Worm (Caenorhabditis elegans) whole organism, L4 larva: ENCODE measurements around the gene sav-1.

Source experiments
- ZK546.5 ChIP-seq, 2 experiments: sonication (generic microtip); optimal IDR thresholded peaks; 2 replicates each; lab custom pipeline; 2017; ENCODE audit warnings: missing biosample characterization in 2 of 2, missing genetic modification characterization in 2 of 2
- daf-12 ChIP-seq: fragments of 150-350 bp; optimal IDR thresholded peaks from 2 replicates; lab custom pipeline; 2014; ENCODE audit warnings: missing biosample characterization, missing genetic modification reagents, missing genetic modification characterization
- lin-29 ChIP-seq: fragments of 200-800 bp; sonication (Bioruptor generic); IDR thresholded peaks from 2 replicates; pipeline ENCODE4 v1.3.6; 2022; ENCODE audit warnings: missing genetic modification reagents, missing genetic modification characterization, missing compliant biosample characterization
- lin-39 ChIP-seq: fragments of 150-350 bp; optimal IDR thresholded peaks from 2 replicates; lab custom pipeline; 2014; ENCODE audit warnings: missing biosample characterization, missing genetic modification reagents, missing genetic modification characterization
- nhr-42 ChIP-seq: fragments of 200-800 bp; sonication (Bioruptor generic); IDR thresholded peaks from 2 replicates; pipeline ENCODE4 v1.3.6; 2022; ENCODE audit warnings: missing genetic modification characterization, missing compliant biosample characterization
- pqm-1 ChIP-seq: sonication (generic microtip); optimal IDR thresholded peaks from 2 replicates; lab custom pipeline; 2017; ENCODE audit warnings: missing biosample characterization, missing genetic modification characterization
- unc-62 ChIP-seq, 3 experiments: fragments of 150-350 bp in 1 of 3; sonication (generic microtip); optimal IDR thresholded peaks in 2 of 3; peaks in 1 of 3; 1 replicate in 1 of 3; 2 replicates in 2 of 3; lab custom pipeline; 2014 to 2017; ENCODE audit warnings: missing biosample characterization in 3 of 3, missing genetic modification characterization in 3 of 3, missing genetic modification reagents in 3 of 3, missing genotype in 1 of 3

ce11 chrX:2319238-2319637 lies 32.2 kb upstream of the sav-1 start, which contains the start of gene aakg-4:
- TF ChIP-seq lin-29 (GFP tag; lab: Robert Waterston, UW) (no peak), nhr-42 (GFP tag; lab: Robert Waterston, UW) (no peak), unc-62 (GFP tag; optimal IDR thresholded peaks at IDR 0.05 in 1 of 2; lab: Kevin White, UChicago) (no peak), unc-62 (tag; optimal IDR thresholded peaks at IDR 0.05; lab: Kevin White, UChicago) (no peak), pqm-1 (tag; lab: Kevin White, UChicago) (no peak), ZK546.5 (tag; optimal IDR thresholded peaks at IDR 0.05; lab: Kevin White, UChicago) (no peak), daf-12 (no peak), lin-39 (tag; lab: Kevin White, UChicago) (no peak)
